Fruit fly (Drosophila melanogaster) whole organism, embryonic: ENCODE data around the gene Hph.

Experiments used
- CG13894 ChIP-seq: fragments of 200-800 bp; sonication (Bioruptor generic); optimal IDR thresholded peaks from 3 replicates; lab custom pipeline; 2018; ENCODE audit warnings: missing biosample characterization, mild to moderate bottlenecking, missing genetic modification characterization, moderate library complexity
- CG4707 ChIP-seq: fragments of 200-800 bp; sonication (Bioruptor generic); optimal IDR thresholded peaks from 2 replicates; lab custom pipeline; 2018; ENCODE audit warnings: missing biosample characterization, mild to moderate bottlenecking, missing genetic modification characterization, moderate library complexity
- Camta ChIP-seq: fragments of 200-800 bp; sonication (Bioruptor generic); optimal IDR thresholded peaks from 2 replicates; lab custom pipeline; 2016; ENCODE audit warnings: missing biosample characterization, missing genetic modification characterization
- dpn ChIP-seq, 2 experiments: fragments of 200-800 bp; sonication (Bioruptor generic); optimal IDR thresholded peaks; 3 replicates each; lab custom pipeline; 2016; ENCODE audit warnings: missing biosample characterization in 2 of 2, missing genetic modification characterization in 2 of 2
- hkb ChIP-seq, 2 experiments: fragments of 200-800 bp in 1 of 2; fragments of >200 bp in 1 of 2; sonication (Bioruptor generic) in 1 of 2; IDR thresholded peaks in 1 of 2; optimal IDR thresholded peaks in 1 of 2; 2 replicates each; pipeline versions ENCODE4 v1.3.6 to Lab custom; 2017 to 2022; ENCODE audit warnings: missing biosample characterization in 1 of 2, missing genetic modification characterization in 1 of 2

- TF ChIP-seq CG13894 (tag; lab: Kevin White, UChicago), result no peak
- no peak for TF ChIP-seq CG4707 (GFP tag; lab: Kevin White, UChicago)
- TF ChIP-seq dpn (GFP tag; optimal IDR thresholded peaks at IDR 0.05; lab: Kevin White, UChicago), result peak in 1 of 2 experiments; percentile 10
- no peak for TF ChIP-seq hkb (optimal IDR thresholded peaks at IDR 0.05; lab: Kevin White, UChicago)
- 0 out of 2 replicates have a peak, but pooled peaks have one; percentile 42 for TF ChIP-seq hkb (GFP tag; IDR thresholded peaks at IDR 0.05; lab: Robert Waterston, UW)
- no peak for TF ChIP-seq Camta (GFP tag; lab: Kevin White, UChicago)
These were observed 30.2 kb downstream of the Hph start for dm6 chr3R:5286918-5287636.
